Fruit fly (Drosophila melanogaster) whole organism, embryonic: Measurements from ENCODE around the gene RpL24.
A peak's percentile ranks its signal among the peaks of the same experiment; 100 is the strongest.

Experiments used
- Aef1 ChIP-seq: fragments of 200-800 bp; sonication (Bioruptor generic); IDR thresholded peaks from 3 replicates; pipeline ENCODE4 v1.3.6; 2022; ENCODE audit warnings: missing biosample characterization, missing genetic modification characterization
- Bgb ChIP-seq: fragments of 200-800 bp; sonication (Bioruptor generic); IDR thresholded peaks from 2 replicates; pipeline ENCODE4 v1.3.6; 2022; ENCODE audit warnings: missing biosample characterization, missing genetic modification characterization; ENCODE audit not compliant: partially characterized antibody
- CG10209 ChIP-seq: fragments of 200-800 bp; sonication (Bioruptor generic); optimal IDR thresholded peaks from 3 replicates; lab custom pipeline; 2017; ENCODE audit warnings: missing biosample characterization, mild to moderate bottlenecking, missing genetic modification characterization, missing genetic modification reagents
- CG12071 ChIP-seq: fragments of 200-800 bp; sonication (Bioruptor generic); optimal IDR thresholded peaks from 3 replicates; lab custom pipeline; 2018; ENCODE audit warnings: missing biosample characterization, mild to moderate bottlenecking, missing genetic modification characterization
- CG12155 ChIP-seq: fragments of 200-800 bp; sonication (Bioruptor generic); optimal IDR thresholded peaks from 3 replicates; lab custom pipeline; 2016; ENCODE audit warnings: missing biosample characterization, missing genetic modification characterization
- CG13624 ChIP-seq: fragments of 200-800 bp; sonication (Bioruptor generic); optimal IDR thresholded peaks from 2 replicates; lab custom pipeline; 2016; ENCODE audit warnings: missing biosample characterization, missing genetic modification characterization
- CG1529 ChIP-seq: fragments of 200-800 bp; sonication (Bioruptor generic); optimal IDR thresholded peaks from 3 replicates; lab custom pipeline; 2018; ENCODE audit warnings: missing biosample characterization, missing genetic modification characterization
- CG1647 ChIP-seq: fragments of 200-800 bp; sonication (Bioruptor generic); optimal IDR thresholded peaks from 3 replicates; lab custom pipeline; 2016; ENCODE audit warnings: missing biosample characterization, missing genetic modification characterization
- CG16863 ChIP-seq: fragments of 200-800 bp; sonication (Bioruptor generic); optimal IDR thresholded peaks from 3 replicates; lab custom pipeline; 2016; ENCODE audit warnings: missing biosample characterization, missing genetic modification characterization
- CG17361 ChIP-seq: fragments of 200-800 bp; sonication (Bioruptor generic); IDR thresholded peaks from 3 replicates; pipeline ENCODE4 v1.3.6; 2022; ENCODE audit warnings: missing biosample characterization, missing genetic modification characterization
- CG30431 ChIP-seq: fragments of 200-800 bp; sonication (Bioruptor generic); optimal IDR thresholded peaks from 2 replicates; lab custom pipeline; 2017; ENCODE audit warnings: missing biosample characterization, missing genetic modification characterization
- CG3407 ChIP-seq: fragments of 200-800 bp; sonication (Bioruptor generic); optimal IDR thresholded peaks from 2 replicates; lab custom pipeline; 2018; ENCODE audit warnings: missing biosample characterization, mild to moderate bottlenecking, missing genetic modification characterization
- CG34422 ChIP-seq: fragments of 200-800 bp; sonication (Bioruptor generic); IDR thresholded peaks from 3 replicates; pipeline ENCODE4 v1.3.6; 2022; ENCODE audit warnings: missing biosample characterization, missing genetic modification characterization
- CG4404 ChIP-seq: fragments of 200-800 bp; sonication (Bioruptor generic); IDR thresholded peaks from 2 replicates; pipeline ENCODE4 v1.3.6; 2022; ENCODE audit warnings: missing biosample characterization, missing genetic modification characterization
- CG4617 ChIP-seq: fragments of 200-800 bp; sonication (Bioruptor generic); optimal IDR thresholded peaks from 3 replicates; lab custom pipeline; 2016; ENCODE audit warnings: missing biosample characterization, missing genetic modification characterization, borderline replicate concordance
- CG6765 ChIP-seq: fragments of 200-800 bp; sonication (Bioruptor generic); optimal IDR thresholded peaks from 3 replicates; lab custom pipeline; 2017; ENCODE audit warnings: missing biosample characterization, mild to moderate bottlenecking, missing genetic modification characterization
- CTCF ChIP-seq: fragments of 200-800 bp; sonication (Bioruptor generic); optimal IDR thresholded peaks from 2 replicates; lab custom pipeline; 2017; ENCODE audit warnings: missing biosample characterization, mild to moderate bottlenecking, missing genetic modification characterization, moderate library complexity
- Dek ChIP-seq: fragments of 200-800 bp; sonication (Bioruptor generic); optimal IDR thresholded peaks from 3 replicates; lab custom pipeline; 2019; ENCODE audit warnings: missing biosample characterization, mild to moderate bottlenecking, missing genetic modification characterization, moderate library complexity
- Doc3 ChIP-seq: fragments of 200-800 bp; sonication (Bioruptor generic); IDR thresholded peaks from 3 replicates; pipeline ENCODE4 v1.3.6; 2022; ENCODE audit warnings: missing biosample characterization, missing genetic modification characterization; ENCODE audit not compliant: partially characterized antibody
- Eip74EF ChIP-seq, 2 experiments: fragments of 200-800 bp in 1 of 2; fragments of >200 bp in 1 of 2; sonication (Bioruptor generic) in 1 of 2; optimal IDR thresholded peaks; 2 replicates each; lab custom pipeline; 2017 to 2019; ENCODE audit warnings: missing biosample characterization in 2 of 2, missing genetic modification characterization in 2 of 2, mild to moderate bottlenecking in 1 of 2, moderate library complexity in 1 of 2
- Fer2 ChIP-seq: fragments of 200-800 bp; sonication (Bioruptor generic); optimal IDR thresholded peaks from 2 replicates; lab custom pipeline; 2018; ENCODE audit warnings: missing biosample characterization, mild to moderate bottlenecking, missing genetic modification characterization, moderate library complexity
- H15 ChIP-seq: fragments of 200-800 bp; sonication (Bioruptor generic); IDR thresholded peaks from 3 replicates; pipeline ENCODE4 v1.3.6; 2022; ENCODE audit warnings: missing biosample characterization, missing genetic modification characterization
- H2.0 ChIP-seq: fragments of 200-800 bp; sonication (Bioruptor generic); IDR thresholded peaks from 2 replicates; pipeline ENCODE4 v1.3.6; 2022; ENCODE audit warnings: missing biosample characterization, missing genetic modification characterization
- HLHmδ ChIP-seq: fragments of 200-800 bp; sonication (Bioruptor generic); optimal IDR thresholded peaks from 2 replicates; lab custom pipeline; 2018; ENCODE audit warnings: missing biosample characterization, mild to moderate bottlenecking, missing genetic modification characterization, moderate library complexity
- Hmr ChIP-seq: fragments of 200-800 bp; sonication (Bioruptor generic); optimal IDR thresholded peaks from 3 replicates; lab custom pipeline; 2017; ENCODE audit warnings: mild to moderate bottlenecking, missing biosample characterization, missing genetic modification reagents, missing genetic modification characterization
- NFAT ChIP-seq: fragments of 200-800 bp; sonication (Bioruptor generic); IDR thresholded peaks from 2 replicates; pipeline ENCODE4 v1.3.6; 2022; ENCODE audit warnings: missing biosample characterization, missing genetic modification characterization
- Nf-YA ChIP-seq: fragments of 200-800 bp; sonication (Bioruptor generic); IDR thresholded peaks from 2 replicates; pipeline ENCODE4 v1.3.6; 2022; ENCODE audit warnings: missing biosample characterization, missing genetic modification characterization
- Oaz ChIP-seq: fragments of 200-800 bp; sonication (Bioruptor generic); IDR thresholded peaks from 2 replicates; pipeline ENCODE4 v1.3.6; 2022; ENCODE audit warnings: missing biosample characterization, missing genetic modification characterization
- PHDP ChIP-seq: fragments of 200-800 bp; sonication (Bioruptor generic); optimal IDR thresholded peaks from 3 replicates; lab custom pipeline; 2018; ENCODE audit warnings: missing biosample characterization, mild to moderate bottlenecking, missing genetic modification characterization, moderate library complexity
- Ptx1 ChIP-seq: fragments of 200-800 bp; sonication (Bioruptor generic); IDR thresholded peaks from 2 replicates; pipeline ENCODE4 v1.3.6; 2022; ENCODE audit warnings: missing biosample characterization, missing genetic modification characterization
- Usf ChIP-seq: fragments of 200-800 bp; sonication (Bioruptor generic); optimal IDR thresholded peaks from 2 replicates; lab custom pipeline; 2017; ENCODE audit warnings: missing genotype, missing biosample characterization, missing genetic modification characterization
- ab ChIP-seq: fragments of 200-800 bp; sonication (Bioruptor generic); optimal IDR thresholded peaks from 2 replicates; lab custom pipeline; 2016; ENCODE audit warnings: missing biosample characterization, missing genetic modification characterization
- ash1 ChIP-seq: fragments of 200-800 bp; sonication (Bioruptor generic); optimal IDR thresholded peaks from 2 replicates; lab custom pipeline; 2018; ENCODE audit warnings: missing biosample characterization, mild to moderate bottlenecking, missing genetic modification characterization
- dysf ChIP-seq: fragments of 200-800 bp; sonication (Bioruptor generic); IDR thresholded peaks from 3 replicates; pipeline ENCODE4 v1.3.6; 2022; ENCODE audit warnings: missing biosample characterization, missing genetic modification characterization
- emc ChIP-seq: fragments of 200-800 bp; sonication (Bioruptor generic); optimal IDR thresholded peaks from 2 replicates; lab custom pipeline; 2016; ENCODE audit warnings: missing biosample characterization, missing genetic modification characterization
- eve ChIP-seq, 2 experiments: fragments of >200 bp; optimal IDR thresholded peaks; 2 replicates each; lab custom pipeline; 2017; ENCODE audit warnings: missing biosample characterization in 2 of 2, missing genetic modification characterization in 2 of 2
- ewg ChIP-seq: fragments of 200-800 bp; sonication (Bioruptor generic); optimal IDR thresholded peaks from 3 replicates; lab custom pipeline; 2017; ENCODE audit warnings: mild to moderate bottlenecking, missing biosample characterization, missing genetic modification reagents, missing genetic modification characterization
- eyg ChIP-seq: fragments of 200-800 bp; sonication (Bioruptor generic); optimal IDR thresholded peaks from 3 replicates; lab custom pipeline; 2016; ENCODE audit warnings: missing biosample characterization, missing genetic modification characterization
- hth ChIP-seq: fragments of >200 bp; optimal IDR thresholded peaks from 2 replicates; lab custom pipeline; 2017; ENCODE audit warnings: inconsistent platforms
- kni ChIP-seq: fragments of 200-800 bp; sonication (Bioruptor generic); optimal IDR thresholded peaks from 3 replicates; lab custom pipeline; 2017; ENCODE audit warnings: mild to moderate bottlenecking, missing biosample characterization, missing genetic modification reagents, missing genetic modification characterization
- nom ChIP-seq: fragments of 200-800 bp; sonication (Bioruptor generic); optimal IDR thresholded peaks from 2 replicates; lab custom pipeline; 2017; ENCODE audit warnings: missing biosample characterization, missing genetic modification characterization, mild to moderate bottlenecking, moderate library complexity, missing genetic modification reagents
- prd ChIP-seq, 3 experiments: fragments of >200 bp in 2 of 3; fragments of 200-800 bp in 1 of 3; sonication (Bioruptor generic) in 1 of 3; optimal IDR thresholded peaks in 2 of 3; IDR thresholded peaks in 1 of 3; 2 replicates in 2 of 3; 3 replicates in 1 of 3; pipeline versions ENCODE4 v1.3.6 to Lab custom; 2017 to 2022; ENCODE audit warnings: missing biosample characterization in 1 of 3, missing genetic modification characterization in 1 of 3
- sc ChIP-seq, 3 experiments: fragments of >200 bp in 2 of 3; fragments of 200-800 bp in 1 of 3; sonication (Bioruptor generic) in 1 of 3; optimal IDR thresholded peaks; 2 replicates in 2 of 3; 3 replicates in 1 of 3; lab custom pipeline; 2017; ENCODE audit warnings: mild to moderate bottlenecking in 1 of 3, missing biosample characterization in 1 of 3, missing genetic modification characterization in 1 of 3, missing genetic modification reagents in 1 of 3
- sna ChIP-seq: fragments of 200-800 bp; sonication (Bioruptor generic); IDR thresholded peaks from 2 replicates; pipeline ENCODE4 v1.3.6; 2022; ENCODE audit warnings: missing biosample characterization, missing genetic modification characterization; ENCODE audit not compliant: partially characterized antibody
- sqz ChIP-seq: fragments of 200-800 bp; sonication (Bioruptor generic); optimal IDR thresholded peaks from 3 replicates; lab custom pipeline; 2018; ENCODE audit warnings: missing biosample characterization, mild to moderate bottlenecking, missing genetic modification characterization
- ssp ChIP-seq: fragments of 200-800 bp; sonication (Bioruptor generic); IDR thresholded peaks from 2 replicates; pipeline ENCODE4 v1.3.6; 2022; ENCODE audit warnings: missing biosample characterization, missing genetic modification characterization
- stc ChIP-seq: fragments of 200-800 bp; sonication (Bioruptor generic); IDR thresholded peaks from 2 replicates; pipeline ENCODE4 v1.3.6; 2022; ENCODE audit warnings: missing biosample characterization, missing genetic modification characterization
- vnd ChIP-seq: fragments of 200-800 bp; sonication (Bioruptor generic); IDR thresholded peaks from 3 replicates; pipeline ENCODE4 v1.3.6; 2022; ENCODE audit warnings: missing biosample characterization, missing genetic modification characterization; ENCODE audit not compliant: partially characterized antibody
- wdn ChIP-seq: fragments of 200-800 bp; sonication (Bioruptor generic); IDR thresholded peaks from 2 replicates; pipeline ENCODE4 v1.3.6; 2022; ENCODE audit warnings: missing biosample characterization, missing genetic modification characterization
- z ChIP-seq: fragments of 200-800 bp; sonication (Bioruptor generic); IDR thresholded peaks from 3 replicates; pipeline ENCODE4 v1.3.6; 2022; ENCODE audit warnings: missing biosample characterization, missing genetic modification characterization

RpL24 gene

DNA sequence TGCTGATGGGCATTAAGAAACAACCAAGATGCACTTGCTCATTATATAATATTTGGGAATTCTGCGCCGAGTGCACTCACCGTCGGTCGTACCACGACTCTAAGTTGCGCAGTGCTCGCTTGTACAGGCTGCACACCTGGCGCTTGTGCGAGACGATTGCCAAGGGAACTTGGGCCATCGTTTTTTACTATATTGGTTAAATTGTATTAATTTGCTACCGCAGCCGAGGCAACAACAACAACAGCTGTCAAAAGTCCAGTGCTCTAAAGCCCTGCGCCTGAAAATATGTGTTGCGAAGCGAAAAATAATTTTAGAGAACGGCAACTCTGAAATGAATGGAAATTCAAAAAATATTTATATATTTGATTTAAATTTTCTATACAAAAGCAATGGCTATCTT, 24.2 kb downstream of the RpL24 start, which contains the start of gene ND-B22 (continued):
- TF ChIP-seq dysf (0 out of 3 replicates have a peak, but pooled peaks have one; percentile 5), hth (lab: Kevin White, UChicago) (no peak), ewg (peak; percentile 52), sna (GFP tag; lab: Robert Waterston, UW) (peak; percentile 43; the same call in 1 of the 2 replicates), nom (GFP tag; lab: Kevin White, UChicago) (peak; percentile 37), Eip74EF (GFP tag; optimal IDR thresholded peaks at IDR 0.05; lab: Kevin White, UChicago) (no peak), vnd (no peak), Bgb (GFP tag; lab: Robert Waterston, UW) (peak; percentile 71), Doc3 (no peak), emc (GFP tag; lab: Kevin White, UChicago) (no peak), ash1 (GFP tag; lab: Kevin White, UChicago) (no peak), Ptx1 (GFP tag; lab: Robert Waterston, UW) (peak; percentile 36; the same call in 1 of the 2 replicates), kni (no peak), Fer2 (peak; percentile 19), ssp (GFP tag; lab: Robert Waterston, UW) (no peak), H15 (no peak), eve (GFP tag; optimal IDR thresholded peaks at IDR 0.05; lab: Kevin White, UChicago) (no peak), CTCF (peak; percentile 8), CG30431 (GFP tag; lab: Kevin White, UChicago) (no peak), CG6765 (GFP tag; lab: Kevin White, UChicago) (no peak), eyg (GFP tag; lab: Kevin White, UChicago) (no peak), CG17361 (GFP tag; lab: Robert Waterston, UW) (peak; percentile 39; the same call in 1 of the 3 replicates), sqz (GFP tag; lab: Kevin White, UChicago) (no peak), CG12071 (GFP tag; lab: Kevin White, UChicago) (no peak), PHDP (peak; percentile 24), prd (optimal IDR thresholded peaks at IDR 0.05; lab: Kevin White, UChicago) (no peak), prd (GFP tag; IDR thresholded peaks at IDR 0.05; lab: Robert Waterston, UW) (0 out of 3 replicates have a peak, but pooled peaks have one; percentile 7), CG16863 (no peak), Usf (GFP tag; lab: Kevin White, UChicago) (no peak), Nf-YA (GFP tag; lab: Robert Waterston, UW) (no peak), ab (GFP tag; lab: Kevin White, UChicago) (no peak), CG4617 (GFP tag; lab: Kevin White, UChicago) (peak; percentile 87), CG12155 (peak; percentile 51), CG4404 (GFP tag; lab: Robert Waterston, UW) (no peak), stc (GFP tag; lab: Robert Waterston, UW) (no peak), CG3407 (GFP tag; lab: Kevin White, UChicago) (peak; percentile 26), Dek (tag; lab: Kevin White, UChicago) (peak; percentile 34), sc (optimal IDR thresholded peaks at IDR 0.05; lab: Kevin White, UChicago) (no peak), sc (GFP tag; optimal IDR thresholded peaks at IDR 0.05; lab: Kevin White, UChicago) (no peak), CG1529 (GFP tag; lab: Kevin White, UChicago) (no peak), Aef1 (GFP tag; lab: Robert Waterston, UW) (peak; percentile 64), H2.0 (peak; percentile 50), CG34422 (GFP tag; lab: Robert Waterston, UW) (peak; percentile 35; the same call in 1 of the 3 replicates), NFAT (GFP tag; lab: Robert Waterston, UW) (no peak; the same call in 1 of the 2 replicates), HLHmδ (GFP tag; lab: Kevin White, UChicago) (no peak), z (GFP tag; lab: Robert Waterston, UW) (no peak), wdn (peak; percentile 22; the same call in 1 of the 2 replicates), Hmr (GFP tag; lab: Kevin White, UChicago) (peak; percentile 38), CG10209 (GFP tag; lab: Kevin White, UChicago) (peak; percentile 33), CG13624 (GFP tag; lab: Kevin White, UChicago) (peak; percentile 17), Oaz (GFP tag; lab: Robert Waterston, UW) (no peak), CG1647 (peak; percentile 54)
